Fruit fly (Drosophila melanogaster): ENCODE measurements around the gene CG33158.

The CG33158 gene

dm6 chr3L:16494651-16495074 lies 75.3 kb downstream of the CG33158 start (continued):
- no peak for TF ChIP-seq salr (GFP tag; optimal IDR thresholded peaks at IDR 0.05)
- peak; percentile 4 for TF ChIP-seq Sox14 (GFP tag; optimal IDR thresholded peaks at IDR 0.05)
- TF ChIP-seq Ets96B (tag; optimal IDR thresholded peaks at IDR 0.05) = peak; percentile 29
- TF ChIP-seq Eip78C (GFP tag) = peak; percentile 90
- TF ChIP-seq Ets21C (GFP tag; optimal IDR thresholded peaks at IDR 0.05) = no peak
- no peak for TF ChIP-seq Hr39 (GFP tag; optimal IDR thresholded peaks at IDR 0.05)
- no peak for TF ChIP-seq Met (GFP tag; optimal IDR thresholded peaks at IDR 0.05)
- TF ChIP-seq CG9139 (GFP tag; optimal IDR thresholded peaks at IDR 0.05) = no peak
- no peak for TF ChIP-seq CG6163 (GFP tag; IDR thresholded peaks at IDR 0.05)
- peak; percentile 23 for TF ChIP-seq CG32006 (GFP tag; optimal IDR thresholded peaks at IDR 0.05)
- TF ChIP-seq CG15336 (GFP tag; IDR thresholded peaks at IDR 0.05) = no peak
- peak; percentile 46 for TF ChIP-seq Eip75B (GFP tag; optimal IDR thresholded peaks at IDR 0.05)
- TF ChIP-seq fd59A (GFP tag; optimal IDR thresholded peaks at IDR 0.05) = peak; percentile 3
- TF ChIP-seq CG10669 (GFP tag; optimal IDR thresholded peaks at IDR 0.05) = no peak
- TF ChIP-seq CG6276 (GFP tag; optimal IDR thresholded peaks at IDR 0.05) = peak; percentile 60
- TF ChIP-seq fkh (GFP tag; optimal IDR thresholded peaks at IDR 0.05) = peak; percentile 42
- no peak for TF ChIP-seq pdm3 (GFP tag; optimal IDR thresholded peaks at IDR 0.05)
- peak; percentile 48 for TF ChIP-seq dsx (GFP tag; optimal IDR thresholded peaks at IDR 0.05; ENCODE audit: poor library complexity, severe bottlenecking)
- TF ChIP-seq dac (GFP tag; optimal IDR thresholded peaks at IDR 0.05) = no peak
- no peak for TF ChIP-seq net (GFP tag; optimal IDR thresholded peaks at IDR 0.05)
- TF ChIP-seq CG6808 (GFP tag; optimal IDR thresholded peaks at IDR 0.05) = peak; percentile 49
- TF ChIP-seq ss (GFP tag; optimal IDR thresholded peaks at IDR 0.05) = peak in 1 of 2 experiments; percentile 16
- no peak for TF ChIP-seq CG1621 (tag; optimal IDR thresholded peaks at IDR 0.05)
- no peak for TF ChIP-seq Hr38 (GFP tag; optimal IDR thresholded peaks at IDR 0.05)
- peak; percentile 50 for TF ChIP-seq topi (GFP tag; optimal IDR thresholded peaks at IDR 0.05)
- no peak for TF ChIP-seq Sox15 (GFP tag; optimal IDR thresholded peaks at IDR 0.05)
- TF ChIP-seq CG6854 (GFP tag; optimal IDR thresholded peaks at IDR 0.05) = no peak
- TF ChIP-seq lz (GFP tag; optimal IDR thresholded peaks at IDR 0.05) = peak; percentile 44
- no peak for TF ChIP-seq Sox102F (GFP tag; optimal IDR thresholded peaks at IDR 0.05)
- TF ChIP-seq CG7368 (GFP tag; optimal IDR thresholded peaks at IDR 0.05) = peak; percentile 0
- TF ChIP-seq CG10631 (GFP tag; optimal IDR thresholded peaks at IDR 0.05) = peak; percentile 16
- no peak for TF ChIP-seq Gug (GFP tag; IDR thresholded peaks at IDR 0.05)
- TF ChIP-seq esn (GFP tag; optimal IDR thresholded peaks at IDR 0.05) = peak; percentile 47
- TF ChIP-seq acj6 (GFP tag; optimal IDR thresholded peaks at IDR 0.05) = no peak
- no peak for TF ChIP-seq CG34406 (GFP tag; optimal IDR thresholded peaks at IDR 0.05)
- peak; percentile 25 for TF ChIP-seq CG3919 (GFP tag; optimal IDR thresholded peaks at IDR 0.05)

dm6 chr3L:16495235-16495634 lies 75.8 kb downstream of the CG33158 start:
- TF ChIP-seq Lpt (GFP tag; optimal IDR thresholded peaks at IDR 0.05) (no peak), Eip78C (GFP tag) (peak; percentile 13), CG8119 (GFP tag; IDR thresholded peaks at IDR 0.05) (peak; percentile 33; the same call in 1 of the 3 replicates), dsx (GFP tag; optimal IDR thresholded peaks at IDR 0.05; ENCODE audit: poor library complexity, severe bottlenecking) (no peak), eg (GFP tag; IDR thresholded peaks at IDR 0.05) (peak; percentile 20; the same call in 1 of the 3 replicates)
